Worm (Caenorhabditis elegans) whole organism, late embryonic: ENCODE data around the gene B0507.6.

Experiments used
- C08G9.2 ChIP-seq: sonication (generic microtip); optimal IDR thresholded peaks from 2 replicates; lab custom pipeline; 2016; ENCODE audit warnings: mild to moderate bottlenecking, missing genetic modification characterization, moderate library complexity, missing compliant biosample characterization
- C38D4.7 ChIP-seq: fragments of 200-800 bp; sonication (Bioruptor generic); optimal IDR thresholded peaks from 2 replicates; lab custom pipeline; 2018; ENCODE audit warnings: mild to moderate bottlenecking, missing genetic modification characterization, moderate library complexity, missing compliant biosample characterization
- F13H6.1 ChIP-seq: sonication (generic microtip); optimal IDR thresholded peaks from 2 replicates; lab custom pipeline; 2016; ENCODE audit warnings: missing genetic modification characterization, missing compliant biosample characterization
- K09A11.1 ChIP-seq: sonication (generic microtip); optimal IDR thresholded peaks from 2 replicates; lab custom pipeline; 2017; ENCODE audit warnings: antibody characterized with exemption, mild to moderate bottlenecking, missing genetic modification characterization, missing compliant biosample characterization; ENCODE audit not compliant: insufficient read depth
- ahr-1 ChIP-seq: sonication (generic microtip); optimal IDR thresholded peaks from 2 replicates; lab custom pipeline; 2016; ENCODE audit warnings: missing genetic modification characterization, missing compliant biosample characterization
- ama-1 ChIP-seq: fragments of 150-350 bp; optimal IDR thresholded peaks from 2 replicates; lab custom pipeline; 2014
- ceh-14 ChIP-seq: sonication (generic microtip); optimal IDR thresholded peaks from 2 replicates; lab custom pipeline; 2016; ENCODE audit warnings: missing genotype, missing genetic modification characterization, missing compliant biosample characterization
- ceh-18 ChIP-seq: sonication (generic microtip); optimal IDR thresholded peaks from 2 replicates; lab custom pipeline; 2016; ENCODE audit warnings: missing genetic modification characterization, missing compliant biosample characterization
- ceh-2 ChIP-seq: sonication (generic microtip); optimal IDR thresholded peaks from 2 replicates; lab custom pipeline; 2016; ENCODE audit warnings: missing genotype, missing genetic modification characterization, missing compliant biosample characterization
- ceh-22 ChIP-seq: sonication (generic microtip); optimal IDR thresholded peaks from 2 replicates; lab custom pipeline; 2017; ENCODE audit warnings: missing biosample characterization, missing genetic modification characterization
- ceh-30 ChIP-seq: fragments of 150-350 bp; optimal IDR thresholded peaks from 2 replicates; lab custom pipeline; 2014; ENCODE audit warnings: missing biosample characterization, missing genetic modification characterization
- ceh-31 ChIP-seq: sonication (generic microtip); optimal IDR thresholded peaks from 2 replicates; lab custom pipeline; 2016; ENCODE audit warnings: missing genetic modification characterization, missing compliant biosample characterization
- ceh-34 ChIP-seq: sonication (generic microtip); optimal IDR thresholded peaks from 2 replicates; lab custom pipeline; 2016; ENCODE audit warnings: mild to moderate bottlenecking, missing genetic modification characterization, missing compliant biosample characterization
- ceh-48 ChIP-seq: sonication (generic microtip); optimal IDR thresholded peaks from 2 replicates; lab custom pipeline; 2016; ENCODE audit warnings: missing genetic modification characterization, inconsistent platforms, missing compliant biosample characterization
- ceh-6 ChIP-seq: fragments of 200-800 bp; sonication (Bioruptor generic); optimal IDR thresholded peaks from 2 replicates; lab custom pipeline; 2018; ENCODE audit warnings: mild to moderate bottlenecking, missing genetic modification characterization, missing compliant biosample characterization
- che-1 ChIP-seq: sonication (generic microtip); optimal IDR thresholded peaks from 2 replicates; lab custom pipeline; 2016; ENCODE audit warnings: mild to moderate bottlenecking, missing genetic modification characterization, missing compliant biosample characterization
- dmd-4 ChIP-seq: sonication (generic microtip); optimal IDR thresholded peaks from 2 replicates; lab custom pipeline; 2016; ENCODE audit warnings: borderline replicate concordance, missing genetic modification characterization, missing compliant biosample characterization
- dve-1 ChIP-seq: sonication (generic microtip); optimal IDR thresholded peaks from 2 replicates; lab custom pipeline; 2017; ENCODE audit warnings: antibody characterized with exemption, mild to moderate bottlenecking, missing genetic modification characterization, missing compliant biosample characterization
- elt-2 ChIP-seq: sonication (generic microtip); optimal IDR thresholded peaks from 2 replicates; lab custom pipeline; 2016; ENCODE audit warnings: missing genetic modification reagents, missing genetic modification characterization, missing compliant biosample characterization
- elt-4 ChIP-seq: sonication (generic microtip); optimal IDR thresholded peaks from 2 replicates; lab custom pipeline; 2016; ENCODE audit warnings: missing genetic modification characterization, missing compliant biosample characterization
- ets-4 ChIP-seq: sonication (generic microtip); optimal IDR thresholded peaks from 2 replicates; lab custom pipeline; 2016; ENCODE audit warnings: missing genetic modification characterization, missing compliant biosample characterization
- fax-1 ChIP-seq: sonication (generic microtip); optimal IDR thresholded peaks from 2 replicates; lab custom pipeline; 2016; ENCODE audit warnings: missing genotype, missing genetic modification characterization, missing compliant biosample characterization
- fkh-6 ChIP-seq: sonication (generic microtip); optimal IDR thresholded peaks from 2 replicates; lab custom pipeline; 2016; ENCODE audit warnings: missing genetic modification characterization, missing compliant biosample characterization
- hlh-13 ChIP-seq: fragments of 200-800 bp; sonication (Bioruptor generic); optimal IDR thresholded peaks from 2 replicates; lab custom pipeline; 2018; ENCODE audit warnings: mild to moderate bottlenecking, missing genetic modification characterization, missing compliant biosample characterization
- hlh-15 ChIP-seq: sonication (generic microtip); optimal IDR thresholded peaks from 2 replicates; lab custom pipeline; 2016; ENCODE audit warnings: missing genetic modification characterization, missing compliant biosample characterization
- hlh-6 ChIP-seq: sonication (generic microtip); optimal IDR thresholded peaks from 2 replicates; lab custom pipeline; 2016; ENCODE audit warnings: missing genotype, missing genetic modification characterization, missing compliant biosample characterization
- hlh-8 ChIP-seq: sonication (generic microtip); optimal IDR thresholded peaks from 2 replicates; lab custom pipeline; 2016; ENCODE audit warnings: missing genotype, missing genetic modification characterization, missing compliant biosample characterization
- lim-6 ChIP-seq: sonication (generic microtip); optimal IDR thresholded peaks from 2 replicates; lab custom pipeline; 2016; ENCODE audit warnings: missing genetic modification characterization, missing compliant biosample characterization
- lin-11 ChIP-seq: fragments of 200-800 bp; sonication (Bioruptor generic); optimal IDR thresholded peaks from 2 replicates; lab custom pipeline; 2018; ENCODE audit warnings: mild to moderate bottlenecking, missing genetic modification characterization, missing compliant biosample characterization
- mec-3 ChIP-seq: sonication (generic microtip); optimal IDR thresholded peaks from 2 replicates; lab custom pipeline; 2016; ENCODE audit warnings: borderline replicate concordance, missing genetic modification characterization, missing compliant biosample characterization
- nfya-1 ChIP-seq: sonication (generic microtip); optimal IDR thresholded peaks from 2 replicates; lab custom pipeline; 2017; ENCODE audit warnings: missing genetic modification characterization, mild to moderate bottlenecking, missing compliant biosample characterization, antibody characterized with exemption, moderate library complexity
- nhr-232 ChIP-seq: sonication (generic microtip); optimal IDR thresholded peaks from 2 replicates; lab custom pipeline; 2016; ENCODE audit warnings: missing genetic modification characterization, missing compliant biosample characterization
- npax-4 ChIP-seq: sonication (generic microtip); optimal IDR thresholded peaks from 2 replicates; lab custom pipeline; 2016; ENCODE audit warnings: missing genetic modification characterization, missing compliant biosample characterization
- pqm-1 ChIP-seq: sonication (generic microtip); optimal IDR thresholded peaks from 2 replicates; lab custom pipeline; 2016; ENCODE audit warnings: missing genetic modification characterization, missing compliant biosample characterization
- ref-2 ChIP-seq: sonication (generic microtip); optimal IDR thresholded peaks from 2 replicates; lab custom pipeline; 2016; ENCODE audit warnings: missing genetic modification characterization, missing compliant biosample characterization
- rnt-1 ChIP-seq: sonication (generic microtip); optimal IDR thresholded peaks from 2 replicates; lab custom pipeline; 2016; ENCODE audit warnings: missing genetic modification characterization, missing compliant biosample characterization
- sdc-2 ChIP-seq: sonication (generic microtip); optimal IDR thresholded peaks from 2 replicates; lab custom pipeline; 2016; ENCODE audit warnings: missing genotype, missing genetic modification characterization, missing compliant biosample characterization
- sox-2 ChIP-seq: fragments of 200-800 bp; sonication (Bioruptor generic); IDR thresholded peaks from 2 replicates; pipeline ENCODE4 v1.3.6; 2022; ENCODE audit warnings: missing genetic modification reagents, missing genetic modification characterization, missing compliant biosample characterization
- syd-9 ChIP-seq: sonication (generic microtip); optimal IDR thresholded peaks from 2 replicates; lab custom pipeline; 2016; ENCODE audit warnings: mild to moderate bottlenecking, missing genetic modification characterization, moderate library complexity, missing compliant biosample characterization
- tbx-2 ChIP-seq: sonication (generic microtip); optimal IDR thresholded peaks from 2 replicates; lab custom pipeline; 2016; ENCODE audit warnings: missing genetic modification characterization, missing compliant biosample characterization
- unc-55 ChIP-seq: sonication (generic microtip); optimal IDR thresholded peaks from 2 replicates; lab custom pipeline; 2017; ENCODE audit warnings: missing biosample characterization, missing genetic modification reagents, missing genetic modification characterization
- unc-86 ChIP-seq: sonication (generic microtip); optimal IDR thresholded peaks from 2 replicates; lab custom pipeline; 2016; ENCODE audit warnings: missing genetic modification characterization, missing compliant biosample characterization
- zip-5 ChIP-seq: sonication (generic microtip); optimal IDR thresholded peaks from 2 replicates; lab custom pipeline; 2016; ENCODE audit warnings: missing genetic modification characterization, missing compliant biosample characterization
- ztf-16 ChIP-seq: sonication (generic microtip); optimal IDR thresholded peaks from 2 replicates; lab custom pipeline; 2017; ENCODE audit warnings: missing genetic modification characterization, missing compliant biosample characterization

The B0507.6 gene

DNA sequence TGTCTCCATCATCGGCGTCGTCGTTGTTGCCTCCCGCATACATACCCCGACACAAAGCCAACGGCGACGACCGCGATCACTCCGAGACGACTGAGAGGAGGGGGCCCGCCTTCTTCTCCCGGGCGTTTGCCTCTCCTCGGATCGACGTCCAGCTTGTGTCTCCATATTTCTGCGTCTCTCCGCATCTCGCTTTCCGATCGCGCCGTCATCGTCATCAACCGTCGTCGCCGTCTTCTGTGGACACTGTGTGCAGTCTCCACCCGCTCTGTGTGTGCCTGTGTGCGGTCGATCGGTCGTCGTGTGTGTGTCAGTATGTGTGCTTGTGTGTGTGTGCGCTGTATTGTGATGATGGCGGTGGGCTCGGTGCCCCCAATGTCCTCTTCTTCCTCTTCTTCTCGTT is 39.6 kb downstream of the B0507.6 start:
- TF ChIP-seq lin-11 (peak; percentile 30), C38D4.7 (GFP tag; lab: Kevin White, UChicago) (peak; percentile 32), syd-9 (peak; percentile 83), ceh-22 (no peak), che-1 (tag; lab: Kevin White, UChicago) (peak; percentile 44), ztf-16 (tag; lab: Kevin White, UChicago) (peak; percentile 53), hlh-6 (tag; lab: Kevin White, UChicago) (peak; percentile 79), ceh-48 (tag; lab: Kevin White, UChicago) (peak; percentile 27), ceh-18 (tag; lab: Kevin White, UChicago) (peak; percentile 71), hlh-8 (tag; lab: Kevin White, UChicago) (peak; percentile 18), hlh-13 (GFP tag; lab: Kevin White, UChicago) (peak; percentile 41), sdc-2 (tag; lab: Kevin White, UChicago) (peak; percentile 57), nhr-232 (peak; percentile 14), ceh-6 (GFP tag; lab: Kevin White, UChicago) (peak; percentile 50), unc-55 (GFP tag; lab: Kevin White, UChicago) (peak; percentile 40), ceh-30 (tag; lab: Kevin White, UChicago) (peak; percentile 14), npax-4 (tag; lab: Kevin White, UChicago) (no peak), elt-4 (no peak), fax-1 (tag; lab: Kevin White, UChicago) (peak; percentile 1), tbx-2 (peak; percentile 88), ceh-14 (tag; lab: Kevin White, UChicago) (peak; percentile 27), dve-1 (tag; lab: Kevin White, UChicago) (peak; percentile 46), elt-2 (tag; lab: Kevin White, UChicago) (peak; percentile 37), ref-2 (tag; lab: Kevin White, UChicago) (peak; percentile 71), fkh-6 (tag; lab: Kevin White, UChicago) (no peak), nfya-1 (tag; lab: Kevin White, UChicago) (peak; percentile 52), dmd-4 (tag; lab: Kevin White, UChicago) (no peak), ceh-31 (tag; lab: Kevin White, UChicago) (peak; percentile 73), F13H6.1 (peak; percentile 11), rnt-1 (tag; lab: Kevin White, UChicago) (peak; percentile 90), ceh-2 (tag; lab: Kevin White, UChicago) (peak; percentile 53), unc-86 (no peak), zip-5 (no peak), K09A11.1 (tag; lab: Kevin White, UChicago) (no peak), ceh-34 (tag; lab: Kevin White, UChicago) (peak; percentile 73), lim-6 (peak; percentile 34), C08G9.2 (peak; percentile 19), hlh-15 (tag; lab: Kevin White, UChicago) (no peak)
- TF ChIP-seq, all 69 proteins: peak for 29

ce11 chrV:8786245-8786644 is 40.3 kb downstream of the B0507.6 start, which contains the start of gene sup-37:
Gene sup-37, plus strand, starts transcription at chrV:8786545.
- no peak for TF ChIP-seq ahr-1 (tag; lab: Kevin White, UChicago)
- no peak for TF ChIP-seq F13H6.1
- no peak for TF ChIP-seq ceh-31 (tag; lab: Kevin White, UChicago)
- TF ChIP-seq tbx-2, result no peak
- TF ChIP-seq pqm-1, result no peak
- TF ChIP-seq, all 69 proteins: peak for 0

- TF ChIP-seq ets-4 (tag; lab: Kevin White, UChicago) (no peak), ama-1 (no peak), lin-11 (no peak), fkh-6 (tag; lab: Kevin White, UChicago) (no peak), sox-2 (no peak), ceh-22 (no peak), ceh-14 (tag; lab: Kevin White, UChicago) (no peak), mec-3 (tag; lab: Kevin White, UChicago) (no peak), elt-2 (tag; lab: Kevin White, UChicago) (no peak)
Measured at ce11 chrV:8789345-8789744, 43.4 kb downstream of the B0507.6 start.
